Worm (Caenorhabditis elegans) whole organism, L3 larva: Measurements from ENCODE around the gene grl-17.

Source experiments
- R02D3.7 ChIP-seq: fragments of 150-350 bp; optimal IDR thresholded peaks from 2 replicates; lab custom pipeline; 2014; ENCODE audit warnings: missing biosample characterization, missing genetic modification characterization
- ama-1 ChIP-seq: fragments of 150-350 bp; optimal IDR thresholded peaks from 2 replicates; lab custom pipeline; 2018
- ceh-28 ChIP-seq: fragments of 150-350 bp; optimal IDR thresholded peaks from 2 replicates; lab custom pipeline; 2014; ENCODE audit warnings: missing biosample characterization, missing genetic modification reagents, missing genetic modification characterization
- ceh-82 ChIP-seq: fragments of 150-350 bp; optimal IDR thresholded peaks from 2 replicates; lab custom pipeline; 2014; ENCODE audit warnings: missing biosample characterization, missing genetic modification characterization
- ceh-9 ChIP-seq: sonication (generic microtip); optimal IDR thresholded peaks from 2 replicates; lab custom pipeline; 2018; ENCODE audit warnings: missing biosample characterization, missing genetic modification characterization
- daf-12 ChIP-seq: fragments of 150-350 bp; optimal IDR thresholded peaks from 2 replicates; lab custom pipeline; 2014; ENCODE audit warnings: missing biosample characterization, missing genetic modification reagents, missing genetic modification characterization
- egl-27 ChIP-seq: sonication (generic microtip); optimal IDR thresholded peaks from 4 replicates; lab custom pipeline; 2017; ENCODE audit warnings: missing biosample characterization, missing genetic modification reagents, missing genetic modification characterization
- egl-5 ChIP-seq: fragments of 150-350 bp; optimal IDR thresholded peaks from 2 replicates; lab custom pipeline; 2017; ENCODE audit warnings: missing biosample characterization, missing genetic modification reagents, missing genetic modification characterization, inconsistent platforms
- elt-1 ChIP-seq: fragments of 150-350 bp; optimal IDR thresholded peaks from 2 replicates; lab custom pipeline; 2014; ENCODE audit warnings: missing biosample characterization, missing genetic modification characterization
- elt-2 ChIP-seq: sonication (generic microtip); optimal IDR thresholded peaks from 2 replicates; lab custom pipeline; 2016; ENCODE audit warnings: missing genetic modification reagents, mild to moderate bottlenecking, missing genetic modification characterization, missing compliant biosample characterization
- elt-3 ChIP-seq, 3 experiments: fragments of 150-350 bp in 1 of 3; sonication (generic microtip) in 2 of 3; optimal IDR thresholded peaks; 2 replicates in 2 of 3; 4 replicates in 1 of 3; lab custom pipeline; 2014 to 2017; ENCODE audit warnings: missing biosample characterization in 3 of 3, missing genetic modification characterization in 3 of 3
- fkh-10 ChIP-seq: sonication (generic microtip); optimal IDR thresholded peaks from 2 replicates; lab custom pipeline; 2017; ENCODE audit warnings: missing biosample characterization, missing genetic modification reagents, missing genetic modification characterization
- fos-1 ChIP-seq: fragments of 150-350 bp; optimal IDR thresholded peaks from 2 replicates; lab custom pipeline; 2014; ENCODE audit warnings: missing biosample characterization, missing genetic modification characterization
- hmg-11 ChIP-seq: sonication (generic microtip); optimal IDR thresholded peaks from 2 replicates; lab custom pipeline; 2016; ENCODE audit warnings: missing genetic modification characterization, missing compliant biosample characterization
- jun-1 ChIP-seq: fragments of 150-350 bp; optimal IDR thresholded peaks from 2 replicates; lab custom pipeline; 2014; ENCODE audit warnings: missing biosample characterization, missing genetic modification reagents, missing genetic modification characterization
- lin-15B ChIP-seq: fragments of 150-350 bp; optimal IDR thresholded peaks from 2 replicates; lab custom pipeline; 2014; ENCODE audit warnings: missing biosample characterization, missing genetic modification characterization
- lin-39 ChIP-seq: fragments of 150-350 bp; optimal IDR thresholded peaks from 2 replicates; lab custom pipeline; 2018; ENCODE audit warnings: missing biosample characterization, missing genetic modification reagents, missing genetic modification characterization
- lsy-12 ChIP-seq: sonication (generic microtip); optimal IDR thresholded peaks from 2 replicates; lab custom pipeline; 2016; ENCODE audit warnings: mild to moderate bottlenecking, missing genetic modification characterization, missing compliant biosample characterization
- mdl-1 ChIP-seq: fragments of 150-350 bp; optimal IDR thresholded peaks from 2 replicates; lab custom pipeline; 2014; ENCODE audit warnings: missing biosample characterization, missing genetic modification characterization
- nfya-1 ChIP-seq: sonication (generic microtip); optimal IDR thresholded peaks from 2 replicates; lab custom pipeline; 2017; ENCODE audit warnings: missing genetic modification characterization, mild to moderate bottlenecking, missing compliant biosample characterization, antibody characterized with exemption, moderate library complexity; ENCODE audit not compliant: insufficient read depth
- nhr-11 ChIP-seq: fragments of 150-350 bp; optimal IDR thresholded peaks from 2 replicates; lab custom pipeline; 2014; ENCODE audit warnings: missing biosample characterization, missing genetic modification characterization
- nhr-12 ChIP-seq: fragments of 150-350 bp; optimal IDR thresholded peaks from 2 replicates; lab custom pipeline; 2014; ENCODE audit warnings: missing biosample characterization, missing genetic modification characterization
- nhr-23 ChIP-seq: fragments of 150-350 bp; optimal IDR thresholded peaks from 2 replicates; lab custom pipeline; 2014; ENCODE audit warnings: missing biosample characterization, missing genetic modification reagents, missing genetic modification characterization
- nhr-25 ChIP-seq: sonication (generic microtip); optimal IDR thresholded peaks from 2 replicates; lab custom pipeline; 2017; ENCODE audit warnings: missing biosample characterization, missing genetic modification characterization
- nhr-43 ChIP-seq: sonication (generic microtip); optimal IDR thresholded peaks from 2 replicates; lab custom pipeline; 2016; ENCODE audit warnings: mild to moderate bottlenecking, missing genetic modification characterization, missing compliant biosample characterization; ENCODE audit not compliant: poor library complexity, severe bottlenecking
- nhr-67 ChIP-seq: fragments of 150-350 bp; optimal IDR thresholded peaks from 2 replicates; lab custom pipeline; 2014; ENCODE audit warnings: missing biosample characterization, missing genetic modification characterization
- nhr-76 ChIP-seq: fragments of 150-350 bp; sonication (generic microtip); optimal IDR thresholded peaks from 5 replicates; lab custom pipeline; 2014; ENCODE audit warnings: missing biosample characterization, missing genetic modification characterization
- pha-4 ChIP-seq: fragments of 150-350 bp; optimal IDR thresholded peaks from 2 replicates; lab custom pipeline; 2014; ENCODE audit warnings: missing biosample characterization, missing genetic modification reagents, missing genetic modification characterization
- pqm-1 ChIP-seq: fragments of 150-350 bp; optimal IDR thresholded peaks from 2 replicates; lab custom pipeline; 2017; ENCODE audit warnings: missing biosample characterization, missing genetic modification characterization, inconsistent platforms
- skn-1 ChIP-seq: fragments of 150-350 bp; optimal IDR thresholded peaks from 2 replicates; lab custom pipeline; 2014; ENCODE audit warnings: missing biosample characterization, missing genetic modification characterization
- snpc-4 ChIP-seq: fragments of 150-350 bp; optimal IDR thresholded peaks from 2 replicates; lab custom pipeline; 2014; ENCODE audit warnings: missing biosample characterization, missing genetic modification characterization
- tbx-2 ChIP-seq: sonication (generic microtip); optimal IDR thresholded peaks from 2 replicates; lab custom pipeline; 2016; ENCODE audit warnings: mild to moderate bottlenecking, missing genetic modification characterization, missing compliant biosample characterization
- unc-39 ChIP-seq: sonication (generic microtip); optimal IDR thresholded peaks from 4 replicates; lab custom pipeline; 2017; ENCODE audit warnings: missing biosample characterization, missing genetic modification characterization
- unc-62 ChIP-seq: fragments of 150-350 bp; sonication (generic microtip); optimal IDR thresholded peaks from 4 replicates; lab custom pipeline; 2014; ENCODE audit warnings: missing biosample characterization, missing genetic modification reagents, missing genetic modification characterization
- zag-1 ChIP-seq: fragments of 150-350 bp; optimal IDR thresholded peaks from 2 replicates; lab custom pipeline; 2014; ENCODE audit warnings: missing biosample characterization, missing genetic modification characterization
- ztf-4 ChIP-seq: fragments of 150-350 bp; optimal IDR thresholded peaks from 2 replicates; lab custom pipeline; 2014; ENCODE audit warnings: missing biosample characterization, missing genetic modification characterization

grl-17 gene

ce11 chrV:13568533-13568932 lies 4.8 kb upstream of the grl-17 start, which contains the start of the genes nuaf-1 and bir-2:
TSS of gene nuaf-1 (minus strand) at chrV:13568630.
TSS of gene bir-2 (plus strand) at chrV:13568850.
- TF ChIP-seq nfya-1 (tag; lab: Kevin White, UChicago) (peak; percentile 55), hmg-11 (tag; lab: Kevin White, UChicago) (peak; percentile 54), pqm-1 (tag; lab: Kevin White, UChicago) (peak; percentile 42), nhr-43 (tag; lab: Kevin White, UChicago) (peak; percentile 7), elt-2 (tag; lab: Kevin White, UChicago) (peak; percentile 21), nhr-23 (tag; lab: Kevin White, UChicago) (peak; percentile 57), snpc-4 (tag; lab: Kevin White, UChicago) (peak; percentile 43), R02D3.7 (tag; lab: Kevin White, UChicago) (peak; percentile 37), lsy-12 (no peak), pha-4 (tag; lab: Kevin White, UChicago) (peak; percentile 85), lin-39 (tag; lab: Kevin White, UChicago) (peak; percentile 50), unc-62 (no peak), nhr-76 (no peak), skn-1 (tag; lab: Kevin White, UChicago) (no peak), lin-15B (tag; lab: Kevin White, UChicago) (peak; percentile 91), zag-1 (tag; lab: Kevin White, UChicago) (no peak)

ce11 chrV:13566967-13567366 lies 3.2 kb upstream of the grl-17 start:
- peak; percentile 76 for TF ChIP-seq ama-1
- peak; percentile 55 for TF ChIP-seq nhr-43 (tag; lab: Kevin White, UChicago)
- peak; percentile 16 for TF ChIP-seq elt-2 (tag; lab: Kevin White, UChicago)
- no peak for TF ChIP-seq hmg-11 (tag; lab: Kevin White, UChicago)
- no peak for TF ChIP-seq nhr-67 (tag; lab: Kevin White, UChicago)
- TF ChIP-seq lsy-12: peak; percentile 33

- TF ChIP-seq fkh-10 (GFP tag; lab: Kevin White, UChicago): no peak
- TF ChIP-seq ama-1: peak; percentile 19
- TF ChIP-seq fos-1 (tag; lab: Kevin White, UChicago): no peak
- TF ChIP-seq daf-12 (tag; lab: Kevin White, UChicago): no peak
These were observed 2.0 kb upstream of the grl-17 start, which contains the start of gene slrp-1 for ce11 chrV:13565781-13566180. TSS of gene slrp-1 (plus strand) at chrV:13565863.

ce11 chrV:13565197-13565596 lies 1.5 kb upstream of the grl-17 start:
- TF ChIP-seq ceh-28 (tag; lab: Kevin White, UChicago): peak; percentile 75
- TF ChIP-seq unc-62: peak; percentile 38
- TF ChIP-seq nhr-67 (tag; lab: Kevin White, UChicago): no peak
- peak; percentile 94 for TF ChIP-seq lin-15B (tag; lab: Kevin White, UChicago)
- TF ChIP-seq zag-1 (tag; lab: Kevin White, UChicago): no peak
- peak; percentile 57 for TF ChIP-seq egl-5 (tag; lab: Kevin White, UChicago)
- peak; percentile 90 for TF ChIP-seq nhr-76
- TF ChIP-seq ceh-82: no peak
- TF ChIP-seq skn-1 (tag; lab: Kevin White, UChicago): peak; percentile 11
- peak; percentile 56 for TF ChIP-seq R02D3.7 (tag; lab: Kevin White, UChicago)
- TF ChIP-seq nhr-23 (tag; lab: Kevin White, UChicago): peak; percentile 93
- TF ChIP-seq egl-27: peak; percentile 28
- TF ChIP-seq mdl-1 (tag; lab: Kevin White, UChicago): peak; percentile 39
- TF ChIP-seq hmg-11 (tag; lab: Kevin White, UChicago): peak; percentile 76
- peak; percentile 93 for TF ChIP-seq pha-4 (tag; lab: Kevin White, UChicago)
- peak; percentile 70 for TF ChIP-seq ama-1
- peak; percentile 88 for TF ChIP-seq snpc-4 (tag; lab: Kevin White, UChicago)
- peak in 1 of 3 experiments; percentile 70 for TF ChIP-seq elt-3 (tag; optimal IDR thresholded peaks at IDR 0.05; lab: Kevin White, UChicago)
- TF ChIP-seq lin-39 (tag; lab: Kevin White, UChicago): peak; percentile 90
- TF ChIP-seq tbx-2 (tag; lab: Kevin White, UChicago): peak; percentile 41
- peak; percentile 30 for TF ChIP-seq nhr-11 (tag; lab: Kevin White, UChicago)
- TF ChIP-seq nhr-25: peak; percentile 95
- peak; percentile 92 for TF ChIP-seq nhr-43 (tag; lab: Kevin White, UChicago)
- no peak for TF ChIP-seq nhr-12 (tag; lab: Kevin White, UChicago)
- TF ChIP-seq elt-2 (tag; lab: Kevin White, UChicago): peak; percentile 94
- TF ChIP-seq jun-1 (tag; lab: Kevin White, UChicago): peak; percentile 68
- peak; percentile 0 for TF ChIP-seq ztf-4 (tag; lab: Kevin White, UChicago)
- TF ChIP-seq elt-1 (tag; lab: Kevin White, UChicago): no peak
- TF ChIP-seq unc-39: no peak
- TF ChIP-seq ceh-9 (tag; lab: Kevin White, UChicago): no peak
- TF ChIP-seq pqm-1 (tag; lab: Kevin White, UChicago): peak; percentile 92
- peak; percentile 79 for TF ChIP-seq lsy-12
- TF ChIP-seq nfya-1 (tag; lab: Kevin White, UChicago): peak; percentile 92
